Fruit fly (Drosophila melanogaster): ENCODE measurements around the gene CG15170.
A peak's percentile ranks its signal among the peaks of the same experiment; 100 is the strongest.

Gene CG15170

dm6 chr2L:19002959-19003371 is 12.9 kb upstream of the CG15170 start, which contains the start of gene CG31793 (continued):
- TF ChIP-seq CG6792 (GFP tag; optimal IDR thresholded peaks at IDR 0.05) = peak; percentile 42
- no peak for TF ChIP-seq CG7368 (GFP tag; optimal IDR thresholded peaks at IDR 0.05)
- TF ChIP-seq svp (GFP tag) = no peak
- no peak for TF ChIP-seq fd85E (GFP tag; optimal IDR thresholded peaks at IDR 0.05)
- peak; percentile 57 for TF ChIP-seq CG34406 (GFP tag; optimal IDR thresholded peaks at IDR 0.05)
- peak; percentile 22 for TF ChIP-seq CG16779 (tag; optimal IDR thresholded peaks at IDR 0.05)
- TF ChIP-seq CG11902 (GFP tag; optimal IDR thresholded peaks at IDR 0.05) = no peak
- peak; percentile 57 for TF ChIP-seq esn (GFP tag; optimal IDR thresholded peaks at IDR 0.05)
- peak; percentile 63 for TF ChIP-seq dsx (GFP tag; optimal IDR thresholded peaks at IDR 0.05; ENCODE audit: poor library complexity, severe bottlenecking)
- TF ChIP-seq CG6163 (GFP tag; IDR thresholded peaks at IDR 0.05) = no peak; the same call in 1 of the 3 replicates
- TF ChIP-seq CG6276 (GFP tag; optimal IDR thresholded peaks at IDR 0.05) = peak; percentile 76
- peak; percentile 35 for TF ChIP-seq CG10669 (GFP tag; optimal IDR thresholded peaks at IDR 0.05)
- no peak for TF ChIP-seq Eip75B (GFP tag; optimal IDR thresholded peaks at IDR 0.05)
- TF ChIP-seq CG11762 (GFP tag; optimal IDR thresholded peaks at IDR 0.05; ENCODE audit: insufficient read depth) = peak; percentile 44
- no peak for TF ChIP-seq CG31627 (GFP tag; optimal IDR thresholded peaks at IDR 0.05)
- peak; percentile 80 for TF ChIP-seq CG8119 (GFP tag; IDR thresholded peaks at IDR 0.05)
- TF ChIP-seq CG6808 (GFP tag; optimal IDR thresholded peaks at IDR 0.05) = peak; percentile 40

dm6 chr2L:19002468-19002867 is 12.4 kb upstream of the CG15170 start:
- TF ChIP-seq svp (GFP tag) = no peak
- TF ChIP-seq fd85E (GFP tag; optimal IDR thresholded peaks at IDR 0.05) = no peak
- TF ChIP-seq Hr39 (GFP tag; optimal IDR thresholded peaks at IDR 0.05) = no peak
- no peak for TF ChIP-seq CG10631 (GFP tag; optimal IDR thresholded peaks at IDR 0.05)
- TF ChIP-seq eg (GFP tag; IDR thresholded peaks at IDR 0.05) = no peak
- TF ChIP-seq Eip93F (GFP tag; optimal IDR thresholded peaks at IDR 0.05) = no peak
- no peak for TF ChIP-seq Met (GFP tag; optimal IDR thresholded peaks at IDR 0.05)
- no peak for TF ChIP-seq achi (GFP tag; optimal IDR thresholded peaks at IDR 0.05)
- TF ChIP-seq lz (GFP tag; optimal IDR thresholded peaks at IDR 0.05) = no peak
- no peak for TF ChIP-seq Sox15 (GFP tag; optimal IDR thresholded peaks at IDR 0.05)
- TF ChIP-seq CG4318 (GFP tag; optimal IDR thresholded peaks at IDR 0.05) = no peak

dm6 chr2L:18997148-18997547 is 7.1 kb upstream of the CG15170 start, which contains the start of gene CG31792:
Gene CG31792, plus strand, starts transcription at chr2L:18997448.
- TF ChIP-seq esn (GFP tag; optimal IDR thresholded peaks at IDR 0.05) = no peak
- TF ChIP-seq CG8119 (GFP tag; IDR thresholded peaks at IDR 0.05) = no peak
- no peak for TF ChIP-seq acj6 (GFP tag; optimal IDR thresholded peaks at IDR 0.05)
- TF ChIP-seq Sox14 (GFP tag; optimal IDR thresholded peaks at IDR 0.05) = no peak
- TF ChIP-seq CG8319 (GFP tag; optimal IDR thresholded peaks at IDR 0.05) = no peak
- TF ChIP-seq lz (GFP tag; optimal IDR thresholded peaks at IDR 0.05) = no peak
- no peak for TF ChIP-seq Eip93F (GFP tag; optimal IDR thresholded peaks at IDR 0.05)
- no peak for TF ChIP-seq dac (GFP tag; optimal IDR thresholded peaks at IDR 0.05)
- TF ChIP-seq Hr38 (GFP tag; optimal IDR thresholded peaks at IDR 0.05) = no peak
- TF ChIP-seq Hr39 (GFP tag; optimal IDR thresholded peaks at IDR 0.05) = no peak
- TF ChIP-seq Sox15 (GFP tag; optimal IDR thresholded peaks at IDR 0.05) = no peak
- no peak for TF ChIP-seq svp (GFP tag)
- TF ChIP-seq CG8632 (GFP tag; optimal IDR thresholded peaks at IDR 0.05) = no peak
- TF ChIP-seq Hr4 (GFP tag; optimal IDR thresholded peaks at IDR 0.05) = no peak

- TF ChIP-seq vri (GFP tag; optimal IDR thresholded peaks at IDR 0.05) (peak; percentile 78), CG32006 (GFP tag; optimal IDR thresholded peaks at IDR 0.05) (no peak), Eip78C (GFP tag) (peak; percentile 9)
Measured at dm6 chr2L:18995660-18996417, 5.8 kb upstream of the CG15170 start, which contains the start of gene CG10650. Gene CG10650, minus strand, starts transcription at chr2L:18995934.

Data from whole organism, prepupa.